Fruit fly (Drosophila melanogaster) whole organism, adult: Measurements from ENCODE around the gene CG9215.

ENCODE experiments used
- CG11617 ChIP-seq: fragments of 200-800 bp; sonication (Bioruptor generic); optimal IDR thresholded peaks from 2 replicates; lab custom pipeline; 2017; ENCODE audit warnings: mild to moderate bottlenecking, missing biosample characterization, missing genetic modification reagents, missing genetic modification characterization
- CG12768 ChIP-seq: fragments of 200-800 bp; sonication (Bioruptor generic); optimal IDR thresholded peaks from 2 replicates; lab custom pipeline; 2017; ENCODE audit warnings: missing biosample characterization, missing genetic modification characterization, mild to moderate bottlenecking, moderate library complexity, missing genetic modification reagents
- CG14711 ChIP-seq: fragments of 200-800 bp; sonication (Bioruptor generic); optimal IDR thresholded peaks from 2 replicates; lab custom pipeline; 2018; ENCODE audit warnings: missing biosample characterization, mild to moderate bottlenecking, missing genetic modification characterization, moderate library complexity
- CG1620 ChIP-seq: fragments of 200-800 bp; sonication (Bioruptor generic); optimal IDR thresholded peaks from 2 replicates; lab custom pipeline; 2016; ENCODE audit warnings: missing biosample characterization, missing genetic modification characterization
- CG33017 ChIP-seq: fragments of 200-800 bp; sonication (Bioruptor generic); optimal IDR thresholded peaks from 2 replicates; lab custom pipeline; 2018; ENCODE audit warnings: missing biosample characterization, mild to moderate bottlenecking, missing genetic modification characterization, moderate library complexity
- CG5204 ChIP-seq: fragments of 200-800 bp; sonication (Bioruptor generic); optimal IDR thresholded peaks from 2 replicates; lab custom pipeline; 2016; ENCODE audit warnings: missing biosample characterization, missing genetic modification characterization
- CG7045 ChIP-seq: fragments of 200-800 bp; sonication (Bioruptor generic); optimal IDR thresholded peaks from 2 replicates; lab custom pipeline; 2017; ENCODE audit warnings: missing biosample characterization, mild to moderate bottlenecking, missing genetic modification characterization
- CG7101 ChIP-seq: fragments of 200-800 bp; sonication (Bioruptor generic); optimal IDR thresholded peaks from 2 replicates; lab custom pipeline; 2018; ENCODE audit warnings: missing biosample characterization, mild to moderate bottlenecking, missing genetic modification characterization, moderate library complexity
- Clk ChIP-seq: fragments of 200-800 bp; sonication (Bioruptor generic); optimal IDR thresholded peaks from 2 replicates; lab custom pipeline; 2017; ENCODE audit warnings: missing biosample characterization, missing genetic modification characterization
- Crg-1 ChIP-seq: fragments of 200-800 bp; sonication (Bioruptor generic); optimal IDR thresholded peaks from 2 replicates; lab custom pipeline; 2016; ENCODE audit warnings: missing biosample characterization, missing genetic modification characterization
- Hr96 ChIP-seq: fragments of 200-800 bp; sonication (Bioruptor generic); optimal IDR thresholded peaks from 2 replicates; lab custom pipeline; 2016; ENCODE audit warnings: missing biosample characterization, missing genetic modification characterization
- Mnt ChIP-seq: fragments of 200-800 bp; sonication (Bioruptor generic); optimal IDR thresholded peaks from 2 replicates; lab custom pipeline; 2016; ENCODE audit warnings: missing biosample characterization, mild to moderate bottlenecking, missing genetic modification characterization
- bab1 ChIP-seq: fragments of 200-800 bp; sonication (Bioruptor generic); optimal IDR thresholded peaks from 3 replicates; lab custom pipeline; 2019; ENCODE audit warnings: missing biosample characterization, mild to moderate bottlenecking, missing genetic modification characterization, moderate library complexity
- cic ChIP-seq: fragments of 200-800 bp; sonication (Bioruptor generic); optimal IDR thresholded peaks from 2 replicates; lab custom pipeline; 2017; ENCODE audit warnings: missing biosample characterization, mild to moderate bottlenecking, missing genetic modification characterization, moderate library complexity
- cnc ChIP-seq, 2 experiments: fragments of >200 bp; optimal IDR thresholded peaks; 2 replicates each; lab custom pipeline; 2017
- kay ChIP-seq: fragments of 200-800 bp; sonication (Bioruptor generic); peaks from one replicate; lab custom pipeline; 2016; ENCODE audit warnings: missing biosample characterization, missing genetic modification characterization, borderline replicate concordance
- ovo ChIP-seq: fragments of 200-800 bp; sonication (Bioruptor generic); optimal IDR thresholded peaks from 2 replicates; lab custom pipeline; 2016; ENCODE audit warnings: missing biosample characterization, missing genetic modification characterization
- pad ChIP-seq: fragments of 200-800 bp; sonication (Bioruptor generic); optimal IDR thresholded peaks from 3 replicates; lab custom pipeline; 2017; ENCODE audit warnings: missing biosample characterization, missing genetic modification characterization, mild to moderate bottlenecking, moderate library complexity, missing genetic modification reagents
- tj ChIP-seq: fragments of 200-800 bp; sonication (Bioruptor generic); optimal IDR thresholded peaks from 3 replicates; lab custom pipeline; 2017; ENCODE audit warnings: missing biosample characterization, mild to moderate bottlenecking, missing genetic modification characterization, moderate library complexity
- toe ChIP-seq: fragments of 200-800 bp; sonication (Bioruptor generic); optimal IDR thresholded peaks from 2 replicates; lab custom pipeline; 2016; ENCODE audit warnings: missing biosample characterization, missing genetic modification characterization

The CG9215 gene

DNA sequence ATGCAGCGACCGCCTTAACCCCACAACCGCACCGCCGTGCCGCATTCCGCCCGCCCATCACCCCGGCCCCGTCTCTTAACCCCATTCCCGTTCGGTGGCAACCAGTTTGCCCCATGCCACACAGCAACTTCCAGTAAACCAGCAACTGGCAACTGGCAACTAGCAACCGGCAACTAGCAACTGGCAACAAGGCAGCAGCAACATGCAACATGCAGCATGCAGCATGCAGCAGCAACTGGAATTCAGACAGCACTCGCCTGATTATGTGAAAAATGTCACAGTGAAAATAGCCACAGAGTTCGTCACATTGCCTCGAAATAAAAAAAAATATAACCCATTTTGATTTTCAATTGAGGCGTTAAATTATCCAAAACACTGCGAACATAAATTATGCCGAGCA is 29.1 kb upstream of the CG9215 start:
- TF ChIP-seq CG1620 (GFP tag; lab: Kevin White, UChicago) (no peak), cnc (optimal IDR thresholded peaks at IDR 0.05; lab: Kevin White, UChicago) (no peak), Clk (GFP tag; lab: Kevin White, UChicago) (no peak), toe (GFP tag; lab: Kevin White, UChicago) (no peak), Mnt (GFP tag; lab: Kevin White, UChicago) (no peak), CG5204 (GFP tag; lab: Kevin White, UChicago) (no peak), Hr96 (GFP tag; lab: Kevin White, UChicago) (no peak), cic (GFP tag; lab: Kevin White, UChicago) (no peak), ovo (GFP tag; lab: Kevin White, UChicago) (no peak), tj (no peak), Crg-1 (GFP tag; lab: Kevin White, UChicago) (no peak), CG11617 (GFP tag; lab: Kevin White, UChicago) (no peak), pad (GFP tag; lab: Kevin White, UChicago) (no peak), bab1 (no peak), CG7101 (tag; lab: Kevin White, UChicago) (no peak), CG12768 (GFP tag; lab: Kevin White, UChicago) (no peak), CG7045 (GFP tag; lab: Kevin White, UChicago) (no peak), CG33017 (tag; lab: Kevin White, UChicago) (no peak)

DNA sequence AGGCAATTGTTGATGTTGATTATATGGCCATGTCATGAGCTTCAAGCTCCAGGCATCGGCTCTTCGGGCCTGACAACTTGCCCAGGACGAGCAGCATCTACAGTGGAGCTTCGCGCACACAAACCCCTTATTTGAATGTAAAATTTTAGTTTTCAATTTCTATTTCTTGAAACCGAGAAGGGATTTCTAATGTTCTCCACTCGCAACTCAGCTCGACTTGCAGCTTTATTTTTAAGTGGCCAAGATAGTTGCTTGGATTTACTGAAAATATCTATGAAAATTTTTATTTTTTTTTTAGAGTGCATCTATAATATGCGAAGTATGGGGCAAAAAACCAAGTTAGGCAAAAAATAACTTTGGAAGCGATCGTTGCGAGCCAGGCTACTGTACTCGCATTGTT is 28.3 kb upstream of the CG9215 start:
- TF ChIP-seq CG33017 (tag; lab: Kevin White, UChicago) (no peak), kay (GFP tag; lab: Kevin White, UChicago) (no peak), cic (GFP tag; lab: Kevin White, UChicago) (no peak), CG1620 (GFP tag; lab: Kevin White, UChicago) (no peak), Hr96 (GFP tag; lab: Kevin White, UChicago) (no peak), Clk (GFP tag; lab: Kevin White, UChicago) (no peak)

DNA sequence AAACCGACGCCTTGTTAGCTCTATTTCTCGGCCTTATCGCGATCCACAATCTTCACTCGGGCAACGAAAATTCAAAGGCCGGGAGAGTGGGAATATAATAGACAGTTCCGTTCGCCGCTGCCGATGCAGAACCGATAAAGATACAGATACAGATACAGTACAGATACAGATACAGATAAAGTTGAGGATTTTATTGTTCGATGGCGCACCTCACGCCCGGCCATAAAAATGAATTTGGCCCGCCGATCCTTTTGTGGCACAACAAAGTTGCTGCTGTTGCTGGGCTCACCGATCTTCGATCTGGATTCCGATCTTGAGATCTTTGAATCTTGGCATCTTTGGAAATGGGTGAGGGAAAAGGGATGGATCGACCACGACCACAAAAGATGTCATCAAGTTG is 27.5 kb upstream of the CG9215 start:
- TF ChIP-seq ovo (GFP tag; lab: Kevin White, UChicago) (no peak), CG1620 (GFP tag; lab: Kevin White, UChicago) (no peak), CG5204 (GFP tag; lab: Kevin White, UChicago) (no peak), toe (GFP tag; lab: Kevin White, UChicago) (no peak), Mnt (GFP tag; lab: Kevin White, UChicago) (no peak), bab1 (no peak), CG7045 (GFP tag; lab: Kevin White, UChicago) (no peak)

DNA sequence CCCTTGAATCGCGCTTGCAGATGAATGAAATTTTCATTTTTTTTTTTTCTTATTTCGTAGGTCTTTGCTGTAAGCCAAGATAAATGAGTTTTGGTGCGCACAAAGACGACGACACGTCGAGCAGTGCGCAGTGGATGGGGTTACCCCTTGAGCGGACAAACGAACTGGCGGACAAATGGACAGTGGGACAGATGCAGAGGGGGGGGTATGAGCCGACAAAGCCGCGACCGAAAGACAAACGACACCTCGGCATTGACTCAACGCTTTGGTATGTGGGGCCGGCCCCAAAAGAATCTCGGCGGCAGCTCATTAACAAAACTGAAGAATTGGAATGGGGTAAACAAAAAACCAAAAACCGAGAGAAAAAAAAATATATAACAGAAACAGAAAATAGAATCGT is 26.7 kb upstream of the CG9215 start:
- TF ChIP-seq Clk (GFP tag; lab: Kevin White, UChicago) (no peak), toe (GFP tag; lab: Kevin White, UChicago) (no peak), CG33017 (tag; lab: Kevin White, UChicago) (no peak), bab1 (no peak), kay (GFP tag; lab: Kevin White, UChicago) (no peak), CG7045 (GFP tag; lab: Kevin White, UChicago) (no peak), cic (GFP tag; lab: Kevin White, UChicago) (no peak), tj (no peak), Crg-1 (GFP tag; lab: Kevin White, UChicago) (no peak), Mnt (GFP tag; lab: Kevin White, UChicago) (no peak), pad (GFP tag; lab: Kevin White, UChicago) (no peak), CG7101 (tag; lab: Kevin White, UChicago) (no peak), cnc (optimal IDR thresholded peaks at IDR 0.05; lab: Kevin White, UChicago) (no peak), CG5204 (GFP tag; lab: Kevin White, UChicago) (no peak)

DNA sequence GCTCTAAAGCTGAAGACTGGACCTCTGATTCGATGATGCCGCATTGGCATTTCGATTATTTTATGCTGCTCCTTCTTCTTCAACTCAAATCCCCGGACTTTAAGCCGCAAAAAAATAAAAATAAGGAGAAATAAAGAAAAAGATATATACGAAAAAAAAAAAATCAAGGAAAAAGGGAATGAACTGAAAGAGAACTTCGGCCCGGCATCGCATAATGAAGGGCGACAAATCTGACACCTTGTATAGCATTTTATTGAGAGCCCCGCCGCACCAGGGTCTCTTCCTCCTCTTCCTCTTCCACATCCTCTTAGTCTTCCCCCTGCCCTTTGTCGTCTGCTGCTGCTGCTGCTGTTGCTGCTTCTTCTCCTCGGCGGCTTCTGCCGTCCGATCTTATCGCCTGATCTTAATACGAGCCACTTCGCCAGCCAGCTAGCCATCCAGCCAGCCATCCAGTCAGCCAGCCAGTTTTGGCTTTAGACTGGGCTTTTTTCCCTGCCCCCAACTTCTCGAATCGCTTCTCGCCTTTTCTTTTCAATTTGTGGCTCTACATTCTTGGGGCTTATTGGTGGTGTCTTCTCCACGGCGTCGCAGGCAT is 26.2 kb upstream of the CG9215 start:
- TF ChIP-seq CG33017 (tag; lab: Kevin White, UChicago) (no peak), pad (GFP tag; lab: Kevin White, UChicago) (no peak), CG1620 (GFP tag; lab: Kevin White, UChicago) (no peak), ovo (GFP tag; lab: Kevin White, UChicago) (no peak), tj (no peak), cnc (optimal IDR thresholded peaks at IDR 0.05; lab: Kevin White, UChicago) (no peak), kay (GFP tag; lab: Kevin White, UChicago) (no peak), CG12768 (GFP tag; lab: Kevin White, UChicago) (no peak), cic (GFP tag; lab: Kevin White, UChicago) (no peak), CG7101 (tag; lab: Kevin White, UChicago) (no peak), Mnt (GFP tag; lab: Kevin White, UChicago) (no peak), Hr96 (GFP tag; lab: Kevin White, UChicago) (no peak), CG14711 (tag; lab: Kevin White, UChicago) (no peak), CG7045 (GFP tag; lab: Kevin White, UChicago) (no peak), CG11617 (GFP tag; lab: Kevin White, UChicago) (no peak), Clk (GFP tag; lab: Kevin White, UChicago) (no peak)

DNA sequence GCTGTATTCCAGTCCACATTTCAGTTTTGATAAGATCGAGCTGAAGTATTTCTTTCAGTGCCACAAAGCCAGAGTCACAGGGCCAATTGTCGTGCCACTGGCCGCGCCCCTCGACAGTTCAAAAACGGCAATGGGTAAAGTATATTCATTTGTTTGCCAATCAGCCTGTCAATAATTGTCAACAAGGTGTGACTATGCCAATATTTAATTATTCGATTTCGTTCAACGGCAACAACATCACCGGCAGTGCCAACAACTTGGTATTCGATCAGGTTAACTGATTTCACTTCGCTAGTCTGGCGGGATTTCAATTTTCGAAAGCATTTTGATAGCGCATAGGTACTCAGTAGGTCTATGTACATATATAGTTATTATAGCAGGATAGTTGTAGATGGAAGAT is 19.8 kb upstream of the CG9215 start:
- TF ChIP-seq ovo (GFP tag; lab: Kevin White, UChicago), result peak; percentile 23
- TF ChIP-seq CG12768 (GFP tag; lab: Kevin White, UChicago), result no peak
- TF ChIP-seq CG7101 (tag; lab: Kevin White, UChicago), result peak; percentile 18
